Fruit fly (Drosophila melanogaster) whole organism, prepupa: ENCODE data around the gene Pitslre.
A peak's percentile ranks its signal among the peaks of the same experiment; 100 is the strongest.

ENCODE experiments used
- CG10631 ChIP-seq: fragments of 200-800 bp; sonication (Bioruptor generic); optimal IDR thresholded peaks from 2 replicates; lab custom pipeline; 2016; ENCODE audit warnings: missing biosample characterization, missing genetic modification characterization
- CG10669 ChIP-seq: fragments of 200-800 bp; sonication (Bioruptor generic); optimal IDR thresholded peaks from 3 replicates; lab custom pipeline; 2018; ENCODE audit warnings: missing biosample characterization, mild to moderate bottlenecking, missing genetic modification characterization, moderate library complexity
- CG16779 ChIP-seq: fragments of 200-800 bp; sonication (Bioruptor generic); optimal IDR thresholded peaks from 3 replicates; lab custom pipeline; 2017; ENCODE audit warnings: missing biosample characterization, mild to moderate bottlenecking, missing genetic modification characterization
- CG31627 ChIP-seq: fragments of 200-800 bp; sonication (Bioruptor generic); optimal IDR thresholded peaks from 3 replicates; lab custom pipeline; 2016; ENCODE audit warnings: missing biosample characterization, missing genetic modification characterization
- CG32006 ChIP-seq: fragments of 200-800 bp; sonication (Bioruptor generic); optimal IDR thresholded peaks from 3 replicates; lab custom pipeline; 2017; ENCODE audit warnings: missing biosample characterization, mild to moderate bottlenecking, missing genetic modification characterization
- CG34406 ChIP-seq: fragments of 200-800 bp; sonication (Bioruptor generic); optimal IDR thresholded peaks from 3 replicates; lab custom pipeline; 2016; ENCODE audit warnings: missing biosample characterization, missing genetic modification characterization
- CG3919 ChIP-seq: fragments of 200-800 bp; sonication (Bioruptor generic); optimal IDR thresholded peaks from 3 replicates; lab custom pipeline; 2016; ENCODE audit warnings: missing biosample characterization, missing genetic modification characterization
- CG6163 ChIP-seq: fragments of 200-800 bp; sonication (Bioruptor generic); IDR thresholded peaks from 3 replicates; pipeline ENCODE4 v1.3.6; 2022; ENCODE audit warnings: missing biosample characterization, missing genetic modification characterization
- CG6276 ChIP-seq: fragments of 200-800 bp; sonication (Bioruptor generic); optimal IDR thresholded peaks from 2 replicates; lab custom pipeline; 2017; ENCODE audit warnings: missing biosample characterization, mild to moderate bottlenecking, missing genetic modification characterization
- CG6808 ChIP-seq: fragments of 200-800 bp; sonication (Bioruptor generic); optimal IDR thresholded peaks from 3 replicates; lab custom pipeline; 2017; ENCODE audit warnings: missing biosample characterization, missing genetic modification characterization, mild to moderate bottlenecking, moderate library complexity, missing genetic modification reagents
- CG6854 ChIP-seq: fragments of 200-800 bp; sonication (Bioruptor generic); optimal IDR thresholded peaks from 2 replicates; lab custom pipeline; 2017; ENCODE audit warnings: missing biosample characterization, mild to moderate bottlenecking, missing genetic modification characterization
- CG8119 ChIP-seq: fragments of 200-800 bp; sonication (Bioruptor generic); IDR thresholded peaks from 3 replicates; pipeline ENCODE4 v1.3.6; 2022; ENCODE audit warnings: missing biosample characterization, missing genetic modification characterization
- CG8319 ChIP-seq: fragments of 200-800 bp; sonication (Bioruptor generic); optimal IDR thresholded peaks from 3 replicates; lab custom pipeline; 2016; ENCODE audit warnings: missing biosample characterization, missing genetic modification characterization
- CG8632 ChIP-seq: fragments of 200-800 bp; sonication (Bioruptor generic); optimal IDR thresholded peaks from 3 replicates; lab custom pipeline; 2016; ENCODE audit warnings: missing biosample characterization, missing genetic modification characterization
- CG9139 ChIP-seq: fragments of 200-800 bp; sonication (Bioruptor generic); optimal IDR thresholded peaks from 3 replicates; lab custom pipeline; 2017; ENCODE audit warnings: missing biosample characterization, mild to moderate bottlenecking, missing genetic modification characterization
- Eip75B ChIP-seq: fragments of 200-800 bp; sonication (Bioruptor generic); optimal IDR thresholded peaks from 3 replicates; lab custom pipeline; 2016; ENCODE audit warnings: missing biosample characterization, missing genetic modification characterization
- Eip78C ChIP-seq: fragments of 200-800 bp; sonication (Bioruptor generic); peaks from one replicate; lab custom pipeline; 2016; ENCODE audit warnings: missing biosample characterization, missing genetic modification characterization
- Ets21C ChIP-seq: fragments of 200-800 bp; sonication (Bioruptor generic); optimal IDR thresholded peaks from 3 replicates; lab custom pipeline; 2016; ENCODE audit warnings: missing biosample characterization, missing genetic modification characterization
- Gug ChIP-seq: fragments of 200-800 bp; sonication (Bioruptor generic); IDR thresholded peaks from 2 replicates; pipeline ENCODE4 v1.3.6; 2022; ENCODE audit warnings: missing biosample characterization, missing genetic modification characterization
- Hr38 ChIP-seq: sonication (Bioruptor generic); optimal IDR thresholded peaks from 2 replicates; lab custom pipeline; 2016; ENCODE audit warnings: missing biosample characterization, missing genetic modification characterization
- Hr4 ChIP-seq: fragments of 200-800 bp; sonication (Bioruptor generic); optimal IDR thresholded peaks from 3 replicates; lab custom pipeline; 2016; ENCODE audit warnings: missing biosample characterization, missing genetic modification characterization
- Lpt ChIP-seq: fragments of 200-800 bp; sonication (Bioruptor generic); optimal IDR thresholded peaks from 3 replicates; lab custom pipeline; 2016; ENCODE audit warnings: missing biosample characterization, missing genetic modification characterization
- OdsH ChIP-seq: fragments of 200-800 bp; sonication (Bioruptor generic); optimal IDR thresholded peaks from 3 replicates; lab custom pipeline; 2016; ENCODE audit warnings: missing biosample characterization, missing genetic modification characterization
- Smox ChIP-seq: fragments of 200-800 bp; sonication (Bioruptor generic); optimal IDR thresholded peaks from 3 replicates; lab custom pipeline; 2016; ENCODE audit warnings: missing biosample characterization, missing genetic modification characterization
- Sox102F ChIP-seq: fragments of 200-800 bp; sonication (Bioruptor generic); optimal IDR thresholded peaks from 2 replicates; lab custom pipeline; 2016; ENCODE audit warnings: missing biosample characterization, mild to moderate bottlenecking, missing genetic modification characterization
- Sox14 ChIP-seq: fragments of 200-800 bp; sonication (Bioruptor generic); optimal IDR thresholded peaks from 3 replicates; lab custom pipeline; 2016; ENCODE audit warnings: missing biosample characterization, missing genetic modification characterization
- Sox15 ChIP-seq: fragments of 200-800 bp; sonication (Bioruptor generic); optimal IDR thresholded peaks from 3 replicates; lab custom pipeline; 2016; ENCODE audit warnings: missing biosample characterization, missing genetic modification characterization
- achi ChIP-seq: fragments of 200-800 bp; sonication (Bioruptor generic); optimal IDR thresholded peaks from 3 replicates; lab custom pipeline; 2016; ENCODE audit warnings: missing biosample characterization, missing genetic modification characterization
- dsx ChIP-seq: fragments of 200-800 bp; optimal IDR thresholded peaks from 3 replicates; lab custom pipeline; 2019; ENCODE audit warnings: missing biosample characterization, mild to moderate bottlenecking, missing genetic modification characterization, moderate library complexity; ENCODE audit not compliant: poor library complexity, severe bottlenecking
- esn ChIP-seq: fragments of 200-800 bp; sonication (Bioruptor generic); optimal IDR thresholded peaks from 2 replicates; lab custom pipeline; 2016; ENCODE audit warnings: missing biosample characterization, mild to moderate bottlenecking, missing genetic modification characterization, moderate library complexity
- fd59A ChIP-seq: fragments of 200-800 bp; sonication (Bioruptor generic); optimal IDR thresholded peaks from 2 replicates; lab custom pipeline; 2017; ENCODE audit warnings: missing biosample characterization, mild to moderate bottlenecking, missing genetic modification characterization, missing genetic modification reagents
- fd85E ChIP-seq: fragments of 200-800 bp; sonication (Bioruptor generic); optimal IDR thresholded peaks from 3 replicates; lab custom pipeline; 2016; ENCODE audit warnings: missing biosample characterization, missing genetic modification characterization
- fkh ChIP-seq: fragments of 200-800 bp; sonication (Bioruptor generic); optimal IDR thresholded peaks from 3 replicates; lab custom pipeline; 2017; ENCODE audit warnings: missing biosample characterization, mild to moderate bottlenecking, missing genetic modification characterization, moderate library complexity
- lz ChIP-seq: fragments of 200-800 bp; sonication (Bioruptor generic); optimal IDR thresholded peaks from 3 replicates; lab custom pipeline; 2016; ENCODE audit warnings: missing biosample characterization, missing genetic modification characterization
- salr ChIP-seq, 2 experiments: fragments of 200-800 bp; sonication (Bioruptor generic); optimal IDR thresholded peaks; 3 replicates each; lab custom pipeline; 2016 to 2018; ENCODE audit warnings: missing biosample characterization in 2 of 2, missing genetic modification characterization in 2 of 2, mild to moderate bottlenecking in 1 of 2
- spab ChIP-seq: fragments of 200-800 bp; sonication (Bioruptor generic); optimal IDR thresholded peaks from 2 replicates; lab custom pipeline; 2017; ENCODE audit warnings: missing biosample characterization, mild to moderate bottlenecking, missing genetic modification characterization, missing genetic modification reagents
- topi ChIP-seq: fragments of 200-800 bp; sonication (Bioruptor generic); optimal IDR thresholded peaks from 3 replicates; lab custom pipeline; 2016; ENCODE audit warnings: missing biosample characterization, missing genetic modification characterization
- vri ChIP-seq: fragments of 200-800 bp; sonication (Bioruptor generic); optimal IDR thresholded peaks from 3 replicates; lab custom pipeline; 2016; ENCODE audit warnings: missing biosample characterization, mild to moderate bottlenecking, missing genetic modification characterization

Pitslre gene

DNA sequence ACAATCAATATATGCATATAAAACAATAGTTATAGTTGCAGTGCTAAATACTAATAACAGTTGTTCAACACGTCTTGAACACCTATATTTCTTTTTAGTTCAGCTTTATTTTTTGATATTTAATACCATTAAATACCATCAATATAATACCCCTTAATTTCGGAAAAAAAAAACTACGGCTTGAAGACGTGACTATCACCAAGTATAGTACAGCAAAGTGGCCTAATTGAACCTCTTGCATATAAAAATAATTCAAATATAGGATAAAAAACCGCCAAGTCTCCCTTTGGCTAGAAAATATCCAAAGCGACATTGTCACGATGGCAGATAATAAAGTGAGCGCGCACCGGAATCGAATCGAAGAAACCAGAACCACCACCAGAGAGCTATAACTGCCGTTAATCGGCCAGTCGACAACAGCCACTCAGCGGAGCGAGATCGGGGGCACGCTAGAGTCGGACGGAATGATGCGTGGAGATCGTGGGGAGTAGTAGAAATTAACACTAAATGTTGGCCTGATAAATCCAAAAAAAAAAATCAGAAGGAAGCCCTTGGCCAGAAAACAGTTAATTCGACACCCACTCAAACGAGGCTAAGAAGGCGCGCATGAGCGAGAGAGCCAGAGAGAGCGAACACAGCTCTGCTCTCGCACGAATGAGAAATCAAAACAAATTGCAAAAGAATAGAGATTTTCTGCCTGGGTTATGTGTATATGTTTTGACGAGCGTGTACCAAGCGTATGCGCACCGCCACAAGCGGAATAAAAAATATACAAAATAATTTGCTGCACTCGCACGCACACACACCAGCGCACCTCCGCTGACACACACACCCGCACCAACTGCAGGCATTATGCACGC lies 13.7 kb downstream of the Pitslre start (continued):
- TF ChIP-seq spab (GFP tag; lab: Kevin White, UChicago): peak; percentile 1
- TF ChIP-seq CG6163 (GFP tag; lab: Robert Waterston, UW): peak; percentile 12; the same call in 2 of the 3 replicates
- TF ChIP-seq salr (GFP tag; optimal IDR thresholded peaks at IDR 0.05; lab: Kevin White, UChicago): peak in 1 of 2 experiments; percentile 54
- TF ChIP-seq Sox102F (GFP tag; lab: Kevin White, UChicago): no peak
- peak; percentile 57 for TF ChIP-seq Smox
- TF ChIP-seq Ets21C (GFP tag; lab: Kevin White, UChicago): no peak
- TF ChIP-seq Gug: no peak
- TF ChIP-seq CG8119: peak; percentile 30; the same call in 2 of the 3 replicates
- TF ChIP-seq esn (GFP tag; lab: Kevin White, UChicago): peak; percentile 64
- TF ChIP-seq CG8632 (GFP tag; lab: Kevin White, UChicago): peak; percentile 30

DNA sequence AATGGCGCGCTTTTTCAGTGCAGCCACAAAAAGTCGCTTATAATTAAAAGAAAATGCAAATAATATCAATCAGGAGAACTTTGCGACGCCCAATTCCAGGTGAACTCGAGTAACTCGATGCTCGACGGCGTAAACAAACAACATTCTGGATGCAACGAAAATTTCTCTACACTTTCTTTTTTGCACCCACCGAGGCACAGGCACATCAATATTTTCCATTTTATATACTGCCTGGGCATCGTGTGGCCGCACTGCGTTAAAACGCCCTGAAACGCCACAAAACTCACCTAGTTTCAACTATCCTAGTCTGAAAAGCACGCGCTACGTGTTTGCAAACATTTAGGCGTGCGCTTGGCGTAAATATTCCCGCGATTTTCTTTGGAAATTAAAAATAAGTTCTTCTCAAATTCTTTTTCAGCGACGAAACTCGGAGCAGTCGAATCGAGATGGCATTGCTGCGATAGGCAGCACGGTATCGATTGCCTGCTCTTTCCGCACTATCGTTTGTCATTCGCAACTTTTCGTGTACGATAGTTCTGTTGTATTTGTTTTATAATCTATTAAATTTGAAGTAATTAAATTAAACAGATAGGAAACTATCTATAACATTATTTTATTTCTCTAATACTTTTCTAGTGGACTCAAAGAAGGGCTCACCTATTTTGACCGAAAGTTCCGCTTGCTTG lies 14.6 kb downstream of the Pitslre start, which contains the start of gene Pcif1:
Gene Pcif1 (minus strand): TSS at position 456 of the 686 bp plus-strand sequence.
- TF ChIP-seq Eip78C (GFP tag; lab: Kevin White, UChicago) (peak; percentile 40), Sox14 (GFP tag; lab: Kevin White, UChicago) (peak; percentile 14), Sox15 (GFP tag; lab: Kevin White, UChicago) (no peak), CG6163 (GFP tag; lab: Robert Waterston, UW) (no peak), lz (peak; percentile 28), esn (GFP tag; lab: Kevin White, UChicago) (peak; percentile 52), fkh (GFP tag; lab: Kevin White, UChicago) (peak; percentile 67), CG32006 (no peak), topi (GFP tag; lab: Kevin White, UChicago) (peak; percentile 31), achi (GFP tag; lab: Kevin White, UChicago) (peak; percentile 13), Sox102F (GFP tag; lab: Kevin White, UChicago) (peak; percentile 36)

DNA sequence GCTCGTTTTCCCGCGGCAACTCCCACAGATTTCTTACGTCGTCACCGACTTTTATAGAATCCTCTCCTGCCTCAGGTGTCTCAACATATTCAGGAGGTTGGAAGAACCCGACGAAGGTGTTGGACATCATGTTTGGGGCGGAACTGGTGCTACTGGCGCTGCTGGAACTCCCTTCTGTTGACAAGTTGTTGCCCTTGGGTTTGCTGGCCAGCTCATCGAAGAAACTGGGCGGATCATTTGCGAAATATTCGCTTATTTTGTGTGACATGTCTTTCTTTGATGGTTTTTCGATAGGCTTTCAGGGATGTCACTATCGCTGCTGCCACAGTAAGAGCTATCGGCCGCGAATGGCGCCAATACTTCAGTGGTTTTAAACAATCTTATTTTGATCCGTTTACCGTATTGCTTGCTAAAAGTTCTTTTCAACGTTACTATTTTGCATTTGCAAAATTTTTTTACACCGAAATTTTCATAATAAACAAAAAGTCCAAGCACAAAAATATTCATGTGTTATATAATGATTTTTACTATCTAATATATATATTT lies 16.6 kb downstream of the Pitslre start, which contains the start of gene CG11396:
Gene CG11396 (minus strand): TSS at position 303 of the 546 bp plus-strand sequence.
- TF ChIP-seq CG16779 (tag; lab: Kevin White, UChicago) (no peak), Sox14 (GFP tag; lab: Kevin White, UChicago) (peak; percentile 62), spab (GFP tag; lab: Kevin White, UChicago) (no peak), CG8319 (GFP tag; lab: Kevin White, UChicago) (no peak), CG10631 (no peak), CG10669 (no peak), Hr38 (GFP tag; lab: Kevin White, UChicago) (no peak), CG32006 (no peak), CG34406 (GFP tag; lab: Kevin White, UChicago) (no peak), vri (no peak), fd59A (GFP tag; lab: Kevin White, UChicago) (no peak), CG31627 (GFP tag; lab: Kevin White, UChicago) (no peak), Eip75B (GFP tag; lab: Kevin White, UChicago) (no peak), Sox15 (GFP tag; lab: Kevin White, UChicago) (no peak), CG3919 (GFP tag; lab: Kevin White, UChicago) (no peak), CG6276 (no peak), CG6808 (no peak), Lpt (GFP tag; lab: Kevin White, UChicago) (no peak), Eip78C (GFP tag; lab: Kevin White, UChicago) (peak; percentile 45), dsx (no peak), esn (GFP tag; lab: Kevin White, UChicago) (peak; percentile 39), Smox (no peak), CG6854 (GFP tag; lab: Kevin White, UChicago) (no peak), fd85E (no peak), achi (GFP tag; lab: Kevin White, UChicago) (peak; percentile 52), CG9139 (no peak), OdsH (no peak), salr (GFP tag; optimal IDR thresholded peaks at IDR 0.05; lab: Kevin White, UChicago) (no peak), Hr4 (no peak), CG8632 (GFP tag; lab: Kevin White, UChicago) (no peak)
- TF ChIP-seq, all 60 proteins: peak for 4
